Fruit fly (Drosophila melanogaster) whole organism, embryonic: ENCODE measurements around the gene Ugt35A1.

Experiments
- B-H1 ChIP-seq: fragments of 200-800 bp; sonication (Bioruptor generic); IDR thresholded peaks from 3 replicates; pipeline ENCODE4 v1.3.6; 2022; ENCODE audit warnings: missing biosample characterization, missing genetic modification characterization
- B-H2 ChIP-seq: fragments of 200-800 bp; sonication (Bioruptor generic); optimal IDR thresholded peaks from 2 replicates; lab custom pipeline; 2018; ENCODE audit warnings: missing biosample characterization, mild to moderate bottlenecking, missing genetic modification characterization
- Bdp1 ChIP-seq: fragments of 200-800 bp; sonication (Bioruptor generic); optimal IDR thresholded peaks from 3 replicates; lab custom pipeline; 2016; ENCODE audit warnings: missing biosample characterization, missing genetic modification characterization
- Blimp-1 ChIP-seq: fragments of 200-800 bp; sonication (Bioruptor generic); optimal IDR thresholded peaks from 3 replicates; lab custom pipeline; 2018; ENCODE audit warnings: missing biosample characterization, missing genetic modification characterization, mild to moderate bottlenecking, moderate library complexity, missing genetic modification reagents
- C15 ChIP-seq: fragments of 200-800 bp; sonication (Bioruptor generic); IDR thresholded peaks from 3 replicates; pipeline ENCODE4 v1.3.6; 2022; ENCODE audit warnings: missing biosample characterization, missing genetic modification characterization
- CG10147 ChIP-seq: fragments of 200-800 bp; sonication (Bioruptor generic); optimal IDR thresholded peaks from 2 replicates; lab custom pipeline; 2019; ENCODE audit warnings: missing biosample characterization, mild to moderate bottlenecking, missing genetic modification characterization, moderate library complexity
- CG11085 ChIP-seq: fragments of 200-800 bp; sonication (Bioruptor generic); IDR thresholded peaks from 2 replicates; pipeline ENCODE4 v1.3.6; 2022; ENCODE audit warnings: missing biosample characterization, missing genetic modification characterization
- CG11696 ChIP-seq: fragments of 200-800 bp; sonication (Bioruptor generic); IDR thresholded peaks from 2 replicates; pipeline ENCODE4 v1.3.6; 2022; ENCODE audit warnings: missing biosample characterization, missing genetic modification characterization
- CG13894 ChIP-seq: fragments of 200-800 bp; sonication (Bioruptor generic); optimal IDR thresholded peaks from 3 replicates; lab custom pipeline; 2018; ENCODE audit warnings: missing biosample characterization, mild to moderate bottlenecking, missing genetic modification characterization, moderate library complexity
- CG16815 ChIP-seq: fragments of 200-800 bp; sonication (Bioruptor generic); optimal IDR thresholded peaks from 3 replicates; lab custom pipeline; 2017; ENCODE audit warnings: missing biosample characterization, mild to moderate bottlenecking, missing genetic modification characterization
- CG17568 ChIP-seq: fragments of 200-800 bp; sonication (Bioruptor generic); optimal IDR thresholded peaks from 2 replicates; lab custom pipeline; 2018; ENCODE audit warnings: missing biosample characterization, mild to moderate bottlenecking, missing genetic modification characterization, moderate library complexity
- CG32767 ChIP-seq: fragments of 200-800 bp; sonication (Bioruptor generic); IDR thresholded peaks from 2 replicates; pipeline ENCODE4 v1.3.6; 2022; ENCODE audit warnings: missing biosample characterization, missing genetic modification characterization
- CG3847 ChIP-seq: fragments of 200-800 bp; sonication (Bioruptor generic); IDR thresholded peaks from 2 replicates; pipeline ENCODE4 v1.3.6; 2022; ENCODE audit warnings: missing biosample characterization, missing genetic modification characterization
- CG4360 ChIP-seq: fragments of 200-800 bp; sonication (Bioruptor generic); IDR thresholded peaks from 2 replicates; pipeline ENCODE4 v1.3.6; 2022; ENCODE audit warnings: missing biosample characterization, missing genetic modification characterization
- CG4424 ChIP-seq: fragments of 200-800 bp; sonication (Bioruptor generic); optimal IDR thresholded peaks from 3 replicates; lab custom pipeline; 2016; ENCODE audit warnings: missing biosample characterization, missing genetic modification characterization
- CG6654 ChIP-seq: fragments of 200-800 bp; sonication (Bioruptor generic); optimal IDR thresholded peaks from 2 replicates; lab custom pipeline; 2017; ENCODE audit warnings: missing biosample characterization, mild to moderate bottlenecking, missing genetic modification characterization
- CTCF ChIP-seq: fragments of 200-800 bp; sonication (Bioruptor generic); optimal IDR thresholded peaks from 2 replicates; lab custom pipeline; 2017; ENCODE audit warnings: missing biosample characterization, mild to moderate bottlenecking, missing genetic modification characterization, moderate library complexity
- Dip3 ChIP-seq: fragments of 200-800 bp; sonication (Bioruptor generic); optimal IDR thresholded peaks from 3 replicates; lab custom pipeline; 2016; ENCODE audit warnings: missing biosample characterization, missing genetic modification characterization
- Ets97D ChIP-seq: fragments of 200-800 bp; sonication (Bioruptor generic); optimal IDR thresholded peaks from 3 replicates; lab custom pipeline; 2016; ENCODE audit warnings: missing biosample characterization, missing genetic modification characterization
- Hey ChIP-seq: fragments of 200-800 bp; sonication (Bioruptor generic); optimal IDR thresholded peaks from 3 replicates; lab custom pipeline; 2018; ENCODE audit warnings: missing biosample characterization, mild to moderate bottlenecking, missing genetic modification characterization
- Hmx ChIP-seq: fragments of 200-800 bp; sonication (Bioruptor generic); optimal IDR thresholded peaks from 2 replicates; lab custom pipeline; 2016; ENCODE audit warnings: missing biosample characterization, missing genetic modification characterization
- Hr39 ChIP-seq: fragments of >200 bp; optimal IDR thresholded peaks from 2 replicates; lab custom pipeline; 2017
- Lpt ChIP-seq: fragments of >200 bp; optimal IDR thresholded peaks from 2 replicates; lab custom pipeline; 2018; ENCODE audit warnings: missing biosample characterization, missing genetic modification characterization
- Neu2 ChIP-seq: fragments of 200-800 bp; sonication (Bioruptor generic); optimal IDR thresholded peaks from 3 replicates; lab custom pipeline; 2016; ENCODE audit warnings: missing biosample characterization, missing genetic modification characterization, borderline replicate concordance
- Optix ChIP-seq: fragments of 200-800 bp; sonication (Bioruptor generic); IDR thresholded peaks from 3 replicates; pipeline ENCODE4 v1.3.6; 2022; ENCODE audit warnings: missing biosample characterization, missing genetic modification characterization
- Pdp1 ChIP-seq, 2 experiments: fragments of 200-800 bp; sonication (Bioruptor generic); optimal IDR thresholded peaks; 3 replicates each; lab custom pipeline; 2016; ENCODE audit warnings: missing biosample characterization in 2 of 2, missing genetic modification characterization in 2 of 2, mild to moderate bottlenecking in 1 of 2, moderate library complexity in 1 of 2
- Sin3A ChIP-seq: fragments of >200 bp; optimal IDR thresholded peaks from 2 replicates; lab custom pipeline; 2018
- Sox102F ChIP-seq: fragments of 200-800 bp; sonication (Bioruptor generic); optimal IDR thresholded peaks from 2 replicates; lab custom pipeline; 2018; ENCODE audit warnings: missing biosample characterization, mild to moderate bottlenecking, missing genetic modification characterization, moderate library complexity
- Tbp ChIP-seq: fragments of >200 bp; optimal IDR thresholded peaks from 2 replicates; lab custom pipeline; 2018; ENCODE audit warnings: missing biosample characterization, missing genetic modification characterization
- bcd ChIP-seq: fragments of 200-800 bp; sonication (Bioruptor generic); optimal IDR thresholded peaks from 2 replicates; lab custom pipeline; 2017; ENCODE audit warnings: missing biosample characterization, mild to moderate bottlenecking, missing genetic modification characterization
- cas ChIP-seq: fragments of 200-800 bp; sonication (Bioruptor generic); IDR thresholded peaks from 2 replicates; pipeline ENCODE4 v1.3.6; 2022; ENCODE audit warnings: missing biosample characterization, missing genetic modification characterization
- crp ChIP-seq, 2 experiments: fragments of 200-800 bp; sonication (Bioruptor generic); optimal IDR thresholded peaks; 2 replicates in 1 of 2; 3 replicates in 1 of 2; lab custom pipeline; 2017; ENCODE audit warnings: missing biosample characterization in 2 of 2, missing genetic modification characterization in 2 of 2, mild to moderate bottlenecking in 1 of 2, moderate library complexity in 1 of 2
- danr ChIP-seq: fragments of 200-800 bp; sonication (Bioruptor generic); IDR thresholded peaks from 2 replicates; pipeline ENCODE4 v1.3.6; 2022; ENCODE audit warnings: missing biosample characterization, missing genetic modification characterization
- ems ChIP-seq: fragments of 200-800 bp; sonication (Bioruptor generic); optimal IDR thresholded peaks from 3 replicates; lab custom pipeline; 2016; ENCODE audit warnings: missing biosample characterization, missing genetic modification characterization
- fd3F ChIP-seq: fragments of 200-800 bp; sonication (Bioruptor generic); optimal IDR thresholded peaks from 2 replicates; lab custom pipeline; 2018; ENCODE audit warnings: missing biosample characterization, mild to moderate bottlenecking, missing genetic modification characterization, moderate library complexity
- fd64A ChIP-seq: fragments of 200-800 bp; sonication (Bioruptor generic); optimal IDR thresholded peaks from 3 replicates; lab custom pipeline; 2018; ENCODE audit warnings: missing biosample characterization, mild to moderate bottlenecking, missing genetic modification characterization
- fru ChIP-seq: fragments of >200 bp; optimal IDR thresholded peaks from 2 replicates; lab custom pipeline; 2017
- gem ChIP-seq: fragments of 200-800 bp; sonication (Bioruptor generic); optimal IDR thresholded peaks from 2 replicates; lab custom pipeline; 2019; ENCODE audit warnings: missing biosample characterization, mild to moderate bottlenecking, missing genetic modification characterization, moderate library complexity
- hkb ChIP-seq, 2 experiments: fragments of 200-800 bp in 1 of 2; fragments of >200 bp in 1 of 2; sonication (Bioruptor generic) in 1 of 2; IDR thresholded peaks in 1 of 2; optimal IDR thresholded peaks in 1 of 2; 2 replicates each; pipeline versions ENCODE4 v1.3.6 to Lab custom; 2017 to 2022; ENCODE audit warnings: missing biosample characterization in 1 of 2, missing genetic modification characterization in 1 of 2
- inv ChIP-seq: fragments of 200-800 bp; sonication (Bioruptor generic); IDR thresholded peaks from 2 replicates; pipeline ENCODE4 v1.3.6; 2022; ENCODE audit warnings: missing biosample characterization, missing genetic modification characterization; ENCODE audit not compliant: partially characterized antibody
- jigr1 ChIP-seq: fragments of 200-800 bp; sonication (Bioruptor generic); IDR thresholded peaks from 3 replicates; pipeline ENCODE4 v1.3.6; 2022; ENCODE audit warnings: missing biosample characterization, missing genetic modification characterization
- jumu ChIP-seq: fragments of 200-800 bp; sonication (Bioruptor generic); optimal IDR thresholded peaks from 3 replicates; lab custom pipeline; 2016; ENCODE audit warnings: missing biosample characterization, missing genetic modification characterization
- lab ChIP-seq: fragments of 200-800 bp; sonication (Bioruptor generic); optimal IDR thresholded peaks from 3 replicates; lab custom pipeline; 2017; ENCODE audit warnings: missing biosample characterization, missing genetic modification characterization, mild to moderate bottlenecking, moderate library complexity, missing genetic modification reagents
- p53 ChIP-seq: fragments of 200-800 bp; sonication (Bioruptor generic); optimal IDR thresholded peaks from 2 replicates; lab custom pipeline; 2016; ENCODE audit warnings: missing biosample characterization, missing genetic modification characterization
- pan ChIP-seq, 4 experiments: fragments of >200 bp in 3 of 4; fragments of 200-800 bp in 1 of 4; sonication (Bioruptor generic) in 1 of 4; optimal IDR thresholded peaks in 3 of 4; IDR thresholded peaks in 1 of 4; 2 replicates each; pipeline versions ENCODE4 v1.3.6 to Lab custom; 2017 to 2022; ENCODE audit warnings: missing biosample characterization in 2 of 4, missing genetic modification characterization in 2 of 4, mixed read lengths in 1 of 4
- ranshi ChIP-seq: fragments of 200-800 bp; sonication (Bioruptor generic); IDR thresholded peaks from 2 replicates; pipeline ENCODE4 v1.3.6; 2022; ENCODE audit warnings: missing biosample characterization, missing genetic modification characterization
- scrt ChIP-seq: fragments of 200-800 bp; sonication (Bioruptor generic); optimal IDR thresholded peaks from 2 replicates; lab custom pipeline; 2018; ENCODE audit warnings: missing biosample characterization, mild to moderate bottlenecking, missing genetic modification characterization, moderate library complexity
- sob ChIP-seq: fragments of 200-800 bp; sonication (Bioruptor generic); IDR thresholded peaks from 2 replicates; pipeline ENCODE4 v1.3.6; 2022; ENCODE audit warnings: missing biosample characterization, missing genetic modification characterization
- wor ChIP-seq: fragments of 200-800 bp; sonication (Bioruptor generic); IDR thresholded peaks from 2 replicates; pipeline ENCODE4 v1.3.6; 2022; ENCODE audit warnings: missing biosample characterization, missing genetic modification characterization

Ugt35A1 gene

dm6 chr3R:11221437-11222230, 49.2 kb upstream of the Ugt35A1 start, which contains the start of the genes CG6693 and RpL3 (continued):
- TF ChIP-seq gem (tag; lab: Kevin White, UChicago) (peak; percentile 53), CG10147 (peak; percentile 12), cas (GFP tag; lab: Robert Waterston, UW) (peak; percentile 55; the same call in 1 of the 2 replicates), CG13894 (peak; percentile 91), Optix (GFP tag; lab: Robert Waterston, UW) (peak; percentile 70), Blimp-1 (peak; percentile 44), CG16815 (GFP tag; lab: Kevin White, UChicago) (no peak), scrt (GFP tag; lab: Kevin White, UChicago) (peak; percentile 84), C15 (GFP tag; lab: Robert Waterston, UW) (peak; percentile 47; the same call in 1 of the 3 replicates), CG11696 (GFP tag; lab: Robert Waterston, UW) (peak; percentile 72), Ets97D (peak; percentile 98), ems (GFP tag; lab: Kevin White, UChicago) (peak; percentile 46), Hmx (no peak), crp (GFP tag; optimal IDR thresholded peaks at IDR 0.05; lab: Kevin White, UChicago) (peak in 1 of 2 experiments; percentile 34), B-H1 (GFP tag; lab: Robert Waterston, UW) (peak; percentile 23; the same call in 1 of the 3 replicates), Dip3 (GFP tag; lab: Kevin White, UChicago) (peak; percentile 44), Neu2 (peak; percentile 26), jumu (no peak), Lpt (GFP tag; lab: Kevin White, UChicago) (no peak), CG4360 (GFP tag; lab: Robert Waterston, UW) (no peak), sob (peak; percentile 85), CG17568 (GFP tag; lab: Kevin White, UChicago) (peak; percentile 89), fru (no peak), p53 (GFP tag; lab: Kevin White, UChicago) (peak; percentile 45), fd3F (GFP tag; lab: Kevin White, UChicago) (peak; percentile 53), Sox102F (GFP tag; lab: Kevin White, UChicago) (no peak), inv (GFP tag; lab: Robert Waterston, UW) (peak; percentile 24; the same call in 1 of the 2 replicates), pan (optimal IDR thresholded peaks at IDR 0.05; lab: Kevin White, UChicago) (no peak), pan (GFP tag; optimal IDR thresholded peaks at IDR 0.05 in 1 of 2, IDR thresholded peaks at IDR 0.05 in 1 of 2) (peak in 1 of 2 experiments; percentile 73), Tbp (peak; percentile 83), ranshi (GFP tag; lab: Robert Waterston, UW) (peak; percentile 49; the same call in 1 of the 2 replicates), CG3847 (peak; percentile 65), CG11085 (GFP tag; lab: Robert Waterston, UW) (peak; percentile 75), hkb (optimal IDR thresholded peaks at IDR 0.05; lab: Kevin White, UChicago) (peak; percentile 93), hkb (GFP tag; IDR thresholded peaks at IDR 0.05; lab: Robert Waterston, UW) (peak; percentile 67), Hey (tag; lab: Kevin White, UChicago) (peak; percentile 66), CTCF (GFP tag; lab: Kevin White, UChicago) (peak; percentile 64), danr (GFP tag; lab: Robert Waterston, UW) (no peak), fd64A (GFP tag; lab: Kevin White, UChicago) (peak; percentile 89), bcd (GFP tag; lab: Kevin White, UChicago) (peak; percentile 79), Sin3A (lab: Kevin White, UChicago) (peak; percentile 99), CG6654 (peak; percentile 9), CG4424 (GFP tag; lab: Kevin White, UChicago) (peak; percentile 56), lab (GFP tag; lab: Kevin White, UChicago) (peak; percentile 92), jigr1 (GFP tag; lab: Robert Waterston, UW) (no peak), CG32767 (GFP tag; lab: Robert Waterston, UW) (peak; percentile 49; the same call in 1 of the 2 replicates), B-H2 (GFP tag; lab: Kevin White, UChicago) (peak; percentile 89), Bdp1 (GFP tag; lab: Kevin White, UChicago) (peak; percentile 50), wor (GFP tag; lab: Robert Waterston, UW) (no peak), Pdp1 (GFP tag; optimal IDR thresholded peaks at IDR 0.05; lab: Kevin White, UChicago) (peak; percentile 50 to 82), Hr39 (no peak)
